Fruit fly (Drosophila melanogaster): ENCODE results near the gene Nup133.

Gene Nup133

DNA sequence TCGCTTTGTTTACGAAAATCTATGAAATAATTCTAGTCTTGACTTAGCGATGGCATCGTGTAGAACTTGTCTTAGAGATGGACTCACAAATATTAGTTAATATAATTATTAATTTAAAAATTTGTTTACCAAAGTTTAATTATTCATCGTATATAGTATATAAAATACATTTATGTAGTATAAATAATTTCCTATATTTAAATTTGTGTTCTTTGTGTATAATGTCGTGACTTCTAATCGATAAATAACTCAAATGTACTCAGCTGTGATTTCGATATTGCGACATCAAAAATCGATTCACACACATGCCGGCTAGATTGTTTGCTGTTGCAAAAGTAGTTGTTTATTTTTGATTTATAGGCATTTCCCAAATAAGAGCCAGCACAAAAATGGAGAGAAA, at the start of gene Nup133, which contains the start of gene wfs1 (continued):
- TF ChIP-seq grau (tag; optimal IDR thresholded peaks at IDR 0.05) (peak; percentile 88), Xrp1 (GFP tag; IDR thresholded peaks at IDR 0.05) (peak; percentile 84), Gug (GFP tag; IDR thresholded peaks at IDR 0.05) (no peak), rib (GFP tag; IDR thresholded peaks at IDR 0.05) (no peak), mld (GFP tag; IDR thresholded peaks at IDR 0.05; ENCODE audit: partially characterized antibody) (peak; percentile 27; the same call in 1 of the 3 replicates), CG42726 (GFP tag; IDR thresholded peaks at IDR 0.05; ENCODE audit: partially characterized antibody) (no peak), CG3847 (GFP tag; IDR thresholded peaks at IDR 0.05) (peak; percentile 75), Adf1 (GFP tag; IDR thresholded peaks at IDR 0.05) (0 out of 2 replicates have a peak, but pooled peaks have one; percentile 31), kni (GFP tag; optimal IDR thresholded peaks at IDR 0.05) (no peak), CG30020 (tag; optimal IDR thresholded peaks at IDR 0.05) (no peak), sna (GFP tag; IDR thresholded peaks at IDR 0.05; ENCODE audit: partially characterized antibody) (peak; percentile 97), phol (tag; optimal IDR thresholded peaks at IDR 0.05) (peak; percentile 87), CG16815 (GFP tag; optimal IDR thresholded peaks at IDR 0.05) (peak; percentile 37), CG18476 (GFP tag; optimal IDR thresholded peaks at IDR 0.05) (no peak), bbx (GFP tag; IDR thresholded peaks at IDR 0.05; ENCODE audit: partially characterized antibody) (peak; percentile 32; the same call in 1 of the 2 replicates), CG9215 (GFP tag; IDR thresholded peaks at IDR 0.05) (peak; percentile 64), zen2 (GFP tag; IDR thresholded peaks at IDR 0.05; ENCODE audit: partially characterized antibody) (peak; percentile 58; the same call in 1 of the 3 replicates), dmrt99B (tag; optimal IDR thresholded peaks at IDR 0.05) (no peak), Sox100B (GFP tag; optimal IDR thresholded peaks at IDR 0.05) (no peak), lab (GFP tag; optimal IDR thresholded peaks at IDR 0.05) (no peak), CG10959 (GFP tag; IDR thresholded peaks at IDR 0.05) (0 out of 2 replicates have a peak, but pooled peaks have one; percentile 37), Sry-β (GFP tag; optimal IDR thresholded peaks at IDR 0.05) (no peak), CG10565 (GFP tag; optimal IDR thresholded peaks at IDR 0.05) (no peak), br (optimal IDR thresholded peaks at IDR 0.05) (no peak), Oaz (GFP tag; IDR thresholded peaks at IDR 0.05) (no peak; the same call in 1 of the 2 replicates), esg (GFP tag; conservative IDR thresholded peaks at IDR 0.05) (peak; percentile 56), abd-A (tag; optimal IDR thresholded peaks at IDR 0.05) (no peak), CHES-1-like (GFP tag; optimal IDR thresholded peaks at IDR 0.05) (no peak), slou (GFP tag; optimal IDR thresholded peaks at IDR 0.05) (no peak), Taf1 (GFP tag; IDR thresholded peaks at IDR 0.05) (no peak), exex (tag; optimal IDR thresholded peaks at IDR 0.05) (peak; percentile 39), Spps (tag; optimal IDR thresholded peaks at IDR 0.05) (peak; percentile 67), row (GFP tag; IDR thresholded peaks at IDR 0.05) (peak; percentile 94), fd64A (GFP tag; optimal IDR thresholded peaks at IDR 0.05) (no peak), fd102C (GFP tag; optimal IDR thresholded peaks at IDR 0.05) (peak; percentile 1), Max (GFP tag; optimal IDR thresholded peaks at IDR 0.05) (peak; percentile 64), repo (GFP tag; optimal IDR thresholded peaks at IDR 0.05) (no peak), CG30431 (GFP tag; optimal IDR thresholded peaks at IDR 0.05) (no peak), caup (GFP tag; optimal IDR thresholded peaks at IDR 0.05; ENCODE audit: severe bottlenecking) (no peak), CG15514 (GFP tag; optimal IDR thresholded peaks at IDR 0.05) (peak; percentile 60), vvl (GFP tag; IDR thresholded peaks at IDR 0.05) (peak; percentile 73), Hand (GFP tag; optimal IDR thresholded peaks at IDR 0.05) (no peak), CG6791 (GFP tag; IDR thresholded peaks at IDR 0.05; ENCODE audit: partially characterized antibody) (peak; percentile 79), CG3163 (GFP tag; optimal IDR thresholded peaks at IDR 0.05) (no peak), CG7987 (GFP tag; optimal IDR thresholded peaks at IDR 0.05) (peak; percentile 45), scrt (GFP tag; optimal IDR thresholded peaks at IDR 0.05) (no peak), chn (GFP tag; optimal IDR thresholded peaks at IDR 0.05) (peak; percentile 9), pb (GFP tag; optimal IDR thresholded peaks at IDR 0.05) (no peak), CG6813 (GFP tag; optimal IDR thresholded peaks at IDR 0.05) (peak; percentile 31), HHEX (GFP tag; optimal IDR thresholded peaks at IDR 0.05) (peak; percentile 49)
